Fruit fly (Drosophila melanogaster): Measurements from ENCODE around the gene Glyp.

The Glyp gene

dm6 chr2L:2164520-2165237 lies 34.1 kb downstream of the Glyp start (continued):
- TF ChIP-seq Lpt (GFP tag; optimal IDR thresholded peaks at IDR 0.05): peak; percentile 84
- peak; percentile 86 for TF ChIP-seq CG7368 (GFP tag; optimal IDR thresholded peaks at IDR 0.05)
- peak; percentile 62; the same call in 2 of the 3 replicates for TF ChIP-seq CG8119 (GFP tag; IDR thresholded peaks at IDR 0.05)
- TF ChIP-seq Ets21C (GFP tag; optimal IDR thresholded peaks at IDR 0.05): peak; percentile 86
- TF ChIP-seq fd85E (GFP tag; optimal IDR thresholded peaks at IDR 0.05): peak; percentile 71
- TF ChIP-seq CG3919 (GFP tag; optimal IDR thresholded peaks at IDR 0.05): peak; percentile 96
- TF ChIP-seq Hr38 (GFP tag; optimal IDR thresholded peaks at IDR 0.05): no peak
- TF ChIP-seq CG1621 (tag; optimal IDR thresholded peaks at IDR 0.05): peak; percentile 95
- peak; percentile 61 to 91 for TF ChIP-seq salr (GFP tag; optimal IDR thresholded peaks at IDR 0.05)
- peak; percentile 96 for TF ChIP-seq topi (GFP tag; optimal IDR thresholded peaks at IDR 0.05)
- peak; percentile 97 for TF ChIP-seq ss (GFP tag; optimal IDR thresholded peaks at IDR 0.05)
- peak; percentile 83 for TF ChIP-seq OdsH (GFP tag; optimal IDR thresholded peaks at IDR 0.05)
- peak; percentile 98 for TF ChIP-seq Eip78C (GFP tag)
- no peak for TF ChIP-seq dac (GFP tag; optimal IDR thresholded peaks at IDR 0.05)
- peak; percentile 59 for TF ChIP-seq CG32006 (GFP tag; optimal IDR thresholded peaks at IDR 0.05)
- peak; percentile 95 for TF ChIP-seq Smox (GFP tag; optimal IDR thresholded peaks at IDR 0.05)
- peak; percentile 85 for TF ChIP-seq pdm3 (GFP tag; optimal IDR thresholded peaks at IDR 0.05)
- peak; percentile 90 for TF ChIP-seq fd59A (GFP tag; optimal IDR thresholded peaks at IDR 0.05)
- TF ChIP-seq CG34406 (GFP tag; optimal IDR thresholded peaks at IDR 0.05): peak; percentile 91

- TF ChIP-seq Blimp-1 (GFP tag; optimal IDR thresholded peaks at IDR 0.05) (no peak), Smox (GFP tag; optimal IDR thresholded peaks at IDR 0.05) (no peak), OdsH (GFP tag; optimal IDR thresholded peaks at IDR 0.05) (no peak), Hr39 (GFP tag; optimal IDR thresholded peaks at IDR 0.05) (no peak), CG8632 (GFP tag; optimal IDR thresholded peaks at IDR 0.05) (no peak), CG9139 (GFP tag; optimal IDR thresholded peaks at IDR 0.05) (no peak), dac (GFP tag; optimal IDR thresholded peaks at IDR 0.05) (no peak), CG3919 (GFP tag; optimal IDR thresholded peaks at IDR 0.05) (no peak), CG31627 (GFP tag; optimal IDR thresholded peaks at IDR 0.05) (no peak)
These were observed 34.6 kb downstream of the Glyp start for dm6 chr2L:2165238-2165577.

dm6 chr2L:2165864-2166263 lies 35.3 kb downstream of the Glyp start:
- TF ChIP-seq Eip78C (GFP tag) (peak; percentile 38), ss (GFP tag; optimal IDR thresholded peaks at IDR 0.05) (peak in 1 of 2 experiments; percentile 5), CG3919 (GFP tag; optimal IDR thresholded peaks at IDR 0.05) (no peak), Ets96B (tag; optimal IDR thresholded peaks at IDR 0.05) (no peak), svp (GFP tag) (peak; percentile 44), vri (GFP tag; optimal IDR thresholded peaks at IDR 0.05) (peak; percentile 62), CG6854 (GFP tag; optimal IDR thresholded peaks at IDR 0.05) (peak; percentile 62), fkh (GFP tag; optimal IDR thresholded peaks at IDR 0.05) (peak; percentile 95), achi (GFP tag; optimal IDR thresholded peaks at IDR 0.05) (no peak), CG34406 (GFP tag; optimal IDR thresholded peaks at IDR 0.05) (no peak)

- TF ChIP-seq Smox (GFP tag; optimal IDR thresholded peaks at IDR 0.05): no peak
- no peak for TF ChIP-seq Sox102F (GFP tag; optimal IDR thresholded peaks at IDR 0.05)
- no peak for TF ChIP-seq Blimp-1 (GFP tag; optimal IDR thresholded peaks at IDR 0.05)
- TF ChIP-seq ss (GFP tag; optimal IDR thresholded peaks at IDR 0.05): no peak
- TF ChIP-seq CG6163 (GFP tag; IDR thresholded peaks at IDR 0.05): 0 out of 3 replicates have a peak, but pooled peaks have one; percentile 7
- no peak for TF ChIP-seq cyc (GFP tag; optimal IDR thresholded peaks at IDR 0.05)
- no peak for TF ChIP-seq CG11294 (GFP tag; IDR thresholded peaks at IDR 0.05)
- TF ChIP-seq Hr39 (GFP tag; optimal IDR thresholded peaks at IDR 0.05): no peak
- no peak for TF ChIP-seq Gug (GFP tag; IDR thresholded peaks at IDR 0.05)
- no peak for TF ChIP-seq CG6792 (GFP tag; optimal IDR thresholded peaks at IDR 0.05)
- TF ChIP-seq dsx (GFP tag; optimal IDR thresholded peaks at IDR 0.05; ENCODE audit: poor library complexity, severe bottlenecking): no peak
- TF ChIP-seq vri (GFP tag; optimal IDR thresholded peaks at IDR 0.05): no peak
- TF ChIP-seq Sox14 (GFP tag; optimal IDR thresholded peaks at IDR 0.05): peak; percentile 26
- TF ChIP-seq fd85E (GFP tag; optimal IDR thresholded peaks at IDR 0.05): no peak
- no peak for TF ChIP-seq Eip93F (GFP tag; optimal IDR thresholded peaks at IDR 0.05)
- TF ChIP-seq CG11762 (GFP tag; optimal IDR thresholded peaks at IDR 0.05; ENCODE audit: insufficient read depth): no peak
- no peak for TF ChIP-seq CG7368 (GFP tag; optimal IDR thresholded peaks at IDR 0.05)
- peak; percentile 17 for TF ChIP-seq CG3919 (GFP tag; optimal IDR thresholded peaks at IDR 0.05)
- TF ChIP-seq CG34406 (GFP tag; optimal IDR thresholded peaks at IDR 0.05): no peak
- no peak for TF ChIP-seq CG10669 (GFP tag; optimal IDR thresholded peaks at IDR 0.05)
- TF ChIP-seq Lpt (GFP tag; optimal IDR thresholded peaks at IDR 0.05): no peak
- peak; percentile 10 for TF ChIP-seq CG32006 (GFP tag; optimal IDR thresholded peaks at IDR 0.05)
- peak; percentile 12 for TF ChIP-seq CG6808 (GFP tag; optimal IDR thresholded peaks at IDR 0.05)
These were observed 36.5 kb downstream of the Glyp start for dm6 chr2L:2166958-2167707.
